Worm (Caenorhabditis elegans): ENCODE data around the gene subs-4.
A peak's percentile ranks its signal among the peaks of the same experiment; 100 is the strongest.

The subs-4 gene

ce11 chrIII:11357418-11357817 is 24.6 kb upstream of the subs-4 start:
- no peak for TF ChIP-seq zip-2 (tag; optimal IDR thresholded peaks at IDR 0.05)
- no peak for TF ChIP-seq dmd-6 (GFP tag; IDR thresholded peaks at IDR 0.05)
- no peak for TF ChIP-seq nhr-42 (GFP tag; IDR thresholded peaks at IDR 0.05)
- TF ChIP-seq mxl-3 (GFP tag; optimal IDR thresholded peaks at IDR 0.05), result peak; percentile 26
- TF ChIP-seq daf-8 (GFP tag; IDR thresholded peaks at IDR 0.05), result no peak
- no peak for TF ChIP-seq lsy-2 (tag; optimal IDR thresholded peaks at IDR 0.05)
- TF ChIP-seq nhr-237 (tag; optimal IDR thresholded peaks at IDR 0.05), result no peak
- peak; percentile 42 for TF ChIP-seq hlh-11 (tag; optimal IDR thresholded peaks at IDR 0.05)
- TF ChIP-seq mxl-2 (GFP tag; conservative IDR thresholded peaks at IDR 0.05), result no peak
- TF ChIP-seq daf-16 (GFP tag; optimal IDR thresholded peaks at IDR 0.05), result no peak
- no peak for TF ChIP-seq daf-16 (tag; optimal IDR thresholded peaks at IDR 0.05)
- TF ChIP-seq ztf-11 (tag; optimal IDR thresholded peaks at IDR 0.05), result no peak
- no peak for TF ChIP-seq nhr-76 (tag; optimal IDR thresholded peaks at IDR 0.05)
- TF ChIP-seq nhr-28 (tag; optimal IDR thresholded peaks at IDR 0.05), result peak; percentile 16
- TF ChIP-seq aha-1 (tag), result no peak
- TF ChIP-seq gei-8 (GFP tag; optimal IDR thresholded peaks at IDR 0.05), result no peak
- TF ChIP-seq tra-1 (GFP tag; IDR thresholded peaks at IDR 0.05), result no peak
- TF ChIP-seq nhr-10 (tag; optimal IDR thresholded peaks at IDR 0.05), result no peak
- no peak for TF ChIP-seq lir-3 (tag; optimal IDR thresholded peaks at IDR 0.05)
- no peak for TF ChIP-seq F37D6.2 (tag; optimal IDR thresholded peaks at IDR 0.05)
- TF ChIP-seq daf-19 (GFP tag; conservative IDR thresholded peaks at IDR 0.05), result no peak
- no peak for TF ChIP-seq mdt-29 (GFP tag; IDR thresholded peaks at IDR 0.05)
- TF ChIP-seq hmg-1.1 (GFP tag; IDR thresholded peaks at IDR 0.05), result no peak
- no peak for TF ChIP-seq lin-1 (GFP tag; IDR thresholded peaks at IDR 0.05)
- no peak for TF ChIP-seq unc-39 (tag; optimal IDR thresholded peaks at IDR 0.05)
- TF ChIP-seq hif-1 (tag; optimal IDR thresholded peaks at IDR 0.05), result no peak
- TF ChIP-seq ZK546.5 (tag; optimal IDR thresholded peaks at IDR 0.05), result no peak
- no peak for TF ChIP-seq cey-2 (tag; optimal IDR thresholded peaks at IDR 0.05; ENCODE audit: borderline replicate concordance, insufficient read depth)
- no peak for TF ChIP-seq lin-13 (GFP tag; optimal IDR thresholded peaks at IDR 0.05)
- TF ChIP-seq attf-4 (tag; optimal IDR thresholded peaks at IDR 0.05), result no peak
- peak; percentile 65 for TF ChIP-seq pqm-1 (tag; optimal IDR thresholded peaks at IDR 0.05)
- TF ChIP-seq nhr-111 (GFP tag; optimal IDR thresholded peaks at IDR 0.05), result no peak
- no peak for TF ChIP-seq mep-1 (tag; optimal IDR thresholded peaks at IDR 0.05)
- TF ChIP-seq mes-2 (tag; optimal IDR thresholded peaks at IDR 0.05; ENCODE audit: poor library complexity, severe bottlenecking), result peak; percentile 28
- TF ChIP-seq dpl-1 (GFP tag; optimal IDR thresholded peaks at IDR 0.05), result no peak
- TF ChIP-seq ZK337.2 (GFP tag; IDR thresholded peaks at IDR 0.05), result no peak
- no peak for TF ChIP-seq daf-12 (tag; optimal IDR thresholded peaks at IDR 0.05)
- peak; percentile 50 for TF ChIP-seq dve-1 (tag; optimal IDR thresholded peaks at IDR 0.05; ENCODE audit: insufficient read depth)
- no peak for TF ChIP-seq spr-1 (tag; optimal IDR thresholded peaks at IDR 0.05)
- no peak for TF ChIP-seq hlh-30 (tag; optimal IDR thresholded peaks at IDR 0.05; ENCODE audit: insufficient read depth)
- TF ChIP-seq unc-130 (GFP tag; optimal IDR thresholded peaks at IDR 0.05), result no peak

- TF ChIP-seq unc-39 (tag; optimal IDR thresholded peaks at IDR 0.05) (no peak), tag-97 (GFP tag; IDR thresholded peaks at IDR 0.05) (no peak), nhr-11 (tag; optimal IDR thresholded peaks at IDR 0.05) (no peak), nhr-102 (tag; optimal IDR thresholded peaks at IDR 0.05) (no peak), dpl-1 (GFP tag; optimal IDR thresholded peaks at IDR 0.05) (no peak), daf-12 (tag; optimal IDR thresholded peaks at IDR 0.05) (no peak)
Observed at ce11 chrIII:11358273-11358672, 23.7 kb upstream of the subs-4 start.
